Fruit fly (Drosophila melanogaster) whole organism, pupa: ENCODE data around the gene CG15514.

Source experiments
- CG10348 ChIP-seq: fragments of 200-800 bp; sonication (Bioruptor generic); IDR thresholded peaks from 2 replicates; pipeline ENCODE4 v1.3.6; 2022; ENCODE audit warnings: missing biosample characterization, missing genetic modification characterization
- CG12605 ChIP-seq: fragments of 200-800 bp; sonication (Bioruptor generic); IDR thresholded peaks from 2 replicates; pipeline ENCODE4 v1.3.6; 2022; ENCODE audit warnings: missing biosample characterization, missing genetic modification characterization
- CG13204 ChIP-seq: fragments of 200-800 bp; sonication (Bioruptor generic); optimal IDR thresholded peaks from 2 replicates; lab custom pipeline; 2018; ENCODE audit warnings: missing biosample characterization, mild to moderate bottlenecking, missing genetic modification characterization, moderate library complexity
- CG14655 ChIP-seq: fragments of 200-800 bp; sonication (Bioruptor generic); optimal IDR thresholded peaks from 3 replicates; lab custom pipeline; 2017; ENCODE audit warnings: mild to moderate bottlenecking, missing biosample characterization, missing genetic modification reagents, missing genetic modification characterization
- CG15710 ChIP-seq: fragments of 200-800 bp; sonication (Bioruptor generic); optimal IDR thresholded peaks from 2 replicates; lab custom pipeline; 2018; ENCODE audit warnings: missing biosample characterization, mild to moderate bottlenecking, missing genetic modification characterization, moderate library complexity
- CG17806 ChIP-seq: fragments of 200-800 bp; sonication (Bioruptor generic); optimal IDR thresholded peaks from 2 replicates; lab custom pipeline; 2018; ENCODE audit warnings: missing biosample characterization, mild to moderate bottlenecking, missing genetic modification characterization, moderate library complexity
- CG32121 ChIP-seq: fragments of 200-800 bp; sonication (Bioruptor generic); IDR thresholded peaks from 2 replicates; pipeline ENCODE4 v1.3.6; 2022; ENCODE audit warnings: missing biosample characterization, missing genetic modification characterization
- CG34367 ChIP-seq: fragments of 200-800 bp; sonication (Bioruptor generic); optimal IDR thresholded peaks from 2 replicates; lab custom pipeline; 2018; ENCODE audit warnings: missing biosample characterization, mild to moderate bottlenecking, missing genetic modification characterization
- CG4496 ChIP-seq: fragments of 200-800 bp; sonication (Bioruptor generic); IDR thresholded peaks from 3 replicates; pipeline ENCODE4 v1.3.6; 2022; ENCODE audit warnings: missing biosample characterization, missing genetic modification characterization
- CG8159 ChIP-seq: fragments of 200-800 bp; sonication (Bioruptor generic); optimal IDR thresholded peaks from 3 replicates; lab custom pipeline; 2018; ENCODE audit warnings: missing biosample characterization, mild to moderate bottlenecking, missing genetic modification characterization, moderate library complexity
- CG8301 ChIP-seq: fragments of 200-800 bp; sonication (Bioruptor generic); optimal IDR thresholded peaks from 2 replicates; lab custom pipeline; 2018; ENCODE audit warnings: missing biosample characterization, mild to moderate bottlenecking, missing genetic modification characterization
- CG9948 ChIP-seq: fragments of 200-800 bp; sonication (Bioruptor generic); optimal IDR thresholded peaks from 2 replicates; lab custom pipeline; 2018; ENCODE audit warnings: missing biosample characterization, mild to moderate bottlenecking, missing genetic modification characterization, moderate library complexity
- D1 ChIP-seq: fragments of 200-800 bp; sonication (Bioruptor generic); optimal IDR thresholded peaks from 2 replicates; lab custom pipeline; 2018; ENCODE audit warnings: missing biosample characterization, mild to moderate bottlenecking, missing genetic modification characterization, moderate library complexity
- EcR ChIP-seq: fragments of 200-800 bp; sonication (Bioruptor generic); optimal IDR thresholded peaks from 3 replicates; lab custom pipeline; 2019; ENCODE audit warnings: missing biosample characterization, missing genetic modification characterization, mild to moderate bottlenecking, moderate library complexity, missing genetic modification reagents
- Ets98B ChIP-seq: fragments of 200-800 bp; sonication (Bioruptor generic); IDR thresholded peaks from 2 replicates; pipeline ENCODE4 v1.3.6; 2022; ENCODE audit warnings: missing biosample characterization, missing genetic modification characterization
- Pif1A ChIP-seq: fragments of 200-800 bp; sonication (Bioruptor generic); optimal IDR thresholded peaks from 3 replicates; lab custom pipeline; 2016; ENCODE audit warnings: missing biosample characterization, missing genetic modification characterization
- Pif1B ChIP-seq: fragments of 200-800 bp; sonication (Bioruptor generic); optimal IDR thresholded peaks from 3 replicates; lab custom pipeline; 2016; ENCODE audit warnings: missing biosample characterization, missing genetic modification characterization
- Snoo ChIP-seq: fragments of 200-800 bp; sonication (Bioruptor generic); optimal IDR thresholded peaks from 3 replicates; lab custom pipeline; 2017; ENCODE audit warnings: missing biosample characterization, mild to moderate bottlenecking, missing genetic modification characterization, inconsistent platforms
- fd96Ca ChIP-seq: fragments of 200-800 bp; sonication (Bioruptor generic); IDR thresholded peaks from 3 replicates; pipeline ENCODE4 v1.3.6; 2022; ENCODE audit warnings: missing biosample characterization, missing genetic modification characterization
- gl ChIP-seq: fragments of 200-800 bp; sonication (Bioruptor generic); optimal IDR thresholded peaks from 2 replicates; lab custom pipeline; 2018; ENCODE audit warnings: missing biosample characterization, mild to moderate bottlenecking, missing genetic modification characterization
- rn ChIP-seq: fragments of 200-800 bp; sonication (Bioruptor generic); IDR thresholded peaks from 2 replicates; pipeline ENCODE4 v1.3.6; 2022; ENCODE audit warnings: missing biosample characterization, missing genetic modification characterization

The CG15514 gene

dm6 chr3R:29861432-29862249, at the start of gene CG15514, which contains the start of gene RpS8:
TSS of gene CG15514 (minus strand) at chr3R:29861494.
TSS of gene RpS8 (plus strand) at chr3R:29861582.
- TF ChIP-seq CG9948 (peak; percentile 33), CG32121 (GFP tag; lab: Robert Waterston, UW) (peak; percentile 29; the same call in 1 of the 2 replicates), CG34367 (peak; percentile 29), Ets98B (GFP tag; lab: Robert Waterston, UW) (no peak), rn (GFP tag; lab: Robert Waterston, UW) (no peak), CG15710 (tag; lab: Kevin White, UChicago) (peak; percentile 27), CG13204 (GFP tag; lab: Kevin White, UChicago) (no peak), CG4496 (GFP tag; lab: Robert Waterston, UW) (peak; percentile 54; the same call in 2 of the 3 replicates), fd96Ca (GFP tag; lab: Robert Waterston, UW) (no peak), CG17806 (tag; lab: Kevin White, UChicago) (peak; percentile 64), CG12605 (no peak; the same call in none of the 2 replicates), gl (no peak), Snoo (tag; lab: Kevin White, UChicago) (peak; percentile 74), CG8301 (peak; percentile 48), D1 (tag; lab: Kevin White, UChicago) (no peak), Pif1B (GFP tag; lab: Kevin White, UChicago) (no peak), Pif1A (GFP tag; lab: Kevin White, UChicago) (no peak), CG8159 (peak; percentile 72), CG14655 (GFP tag; lab: Kevin White, UChicago) (no peak), CG10348 (no peak), EcR (GFP tag; lab: Kevin White, UChicago) (no peak)

dm6 chr3R:29907601-29908175, 46.4 kb upstream of the CG15514 start, which contains the start of gene CG31036:
TSS of gene CG31036 (plus strand) at chr3R:29908107.
- TF ChIP-seq Pif1A (GFP tag; lab: Kevin White, UChicago) (no peak), CG15710 (tag; lab: Kevin White, UChicago) (no peak), gl (no peak), CG9948 (no peak)

dm6 chr3R:29905164-29905563, 43.9 kb upstream of the CG15514 start, which contains the start of gene CG15515:
TSS of gene CG15515 (plus strand) at chr3R:29905464.
- TF ChIP-seq EcR (GFP tag; lab: Kevin White, UChicago) (no peak), CG34367 (no peak), CG8159 (no peak), Pif1B (GFP tag; lab: Kevin White, UChicago) (no peak)

dm6 chr3R:29903775-29904356, 42.6 kb upstream of the CG15514 start, which contains the start of gene CG15517:
TSS of gene CG15517 (minus strand) at chr3R:29903825.
- TF ChIP-seq D1 (tag; lab: Kevin White, UChicago) (peak; percentile 80), CG15710 (tag; lab: Kevin White, UChicago) (no peak)
- TF ChIP-seq, all 21 proteins: peak for 1

DNA sequence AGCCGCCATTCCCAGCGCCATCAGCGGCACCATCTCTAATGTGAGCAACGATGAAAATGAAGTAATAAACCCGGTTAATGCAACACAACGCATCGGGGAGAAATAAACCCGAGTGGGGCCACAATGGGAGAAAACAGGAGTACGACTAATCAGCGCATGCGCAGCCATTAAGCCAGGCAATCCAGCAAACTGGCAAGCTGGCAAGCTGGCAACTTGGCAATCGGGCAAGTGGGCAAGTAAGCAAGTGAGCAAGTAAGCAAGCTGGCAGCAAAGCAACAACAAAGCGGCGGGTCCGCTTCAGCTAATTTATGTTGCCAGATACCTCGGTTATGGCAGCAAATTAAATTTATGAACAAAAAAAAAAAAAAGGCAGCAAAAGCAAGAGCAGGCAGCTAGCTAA, 38.3 kb upstream of the CG15514 start:
- TF ChIP-seq D1 (tag; lab: Kevin White, UChicago), result no peak
- no peak for TF ChIP-seq Snoo (tag; lab: Kevin White, UChicago)
- TF ChIP-seq CG15710 (tag; lab: Kevin White, UChicago), result no peak
- TF ChIP-seq Ets98B (GFP tag; lab: Robert Waterston, UW), result no peak
- TF ChIP-seq Pif1B (GFP tag; lab: Kevin White, UChicago), result no peak
- TF ChIP-seq CG10348, result no peak
- no peak for TF ChIP-seq CG4496 (GFP tag; lab: Robert Waterston, UW)
- TF ChIP-seq CG9948, result no peak
- no peak for TF ChIP-seq CG8159
- no peak for TF ChIP-seq rn (GFP tag; lab: Robert Waterston, UW)
- TF ChIP-seq CG34367, result no peak
- TF ChIP-seq CG17806 (tag; lab: Kevin White, UChicago), result no peak
- TF ChIP-seq CG8301, result no peak
- TF ChIP-seq CG12605, result no peak
- no peak for TF ChIP-seq fd96Ca (GFP tag; lab: Robert Waterston, UW)
- no peak for TF ChIP-seq gl
- TF ChIP-seq Pif1A (GFP tag; lab: Kevin White, UChicago), result no peak
- TF ChIP-seq CG13204 (GFP tag; lab: Kevin White, UChicago), result no peak
- TF ChIP-seq EcR (GFP tag; lab: Kevin White, UChicago), result no peak

DNA sequence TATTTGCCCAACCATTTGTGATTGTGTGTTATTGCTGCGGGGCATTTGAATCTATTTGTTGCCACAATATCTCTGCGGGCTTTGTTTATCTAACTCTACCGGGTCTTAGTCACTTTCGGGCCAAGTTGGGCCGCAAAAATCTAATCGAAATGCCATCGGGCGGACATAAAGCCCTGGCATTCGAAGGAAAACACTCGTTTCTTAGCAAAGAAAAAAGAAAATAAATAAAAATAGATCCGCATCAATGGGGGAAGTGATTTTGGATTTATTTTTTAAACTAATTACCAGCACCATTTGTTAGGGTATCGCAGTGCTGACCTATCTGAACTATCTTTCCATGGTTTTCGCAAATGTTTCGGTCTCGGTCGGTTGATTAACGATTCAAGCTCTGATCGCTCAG, 37.3 kb upstream of the CG15514 start:
- TF ChIP-seq CG10348 (0 out of 2 replicates have a peak, but pooled peaks have one; percentile 32), CG8301 (peak; percentile 5), CG32121 (GFP tag; lab: Robert Waterston, UW) (no peak), Ets98B (GFP tag; lab: Robert Waterston, UW) (0 out of 2 replicates have a peak, but pooled peaks have one; percentile 41), CG15710 (tag; lab: Kevin White, UChicago) (no peak), fd96Ca (GFP tag; lab: Robert Waterston, UW) (peak; percentile 60; the same call in 1 of the 3 replicates), CG14655 (GFP tag; lab: Kevin White, UChicago) (peak; percentile 1), CG4496 (GFP tag; lab: Robert Waterston, UW) (0 out of 3 replicates have a peak, but pooled peaks have one; percentile 22)
